Worm (Caenorhabditis elegans): ENCODE data around the gene W08G11.3.
"Not testable (repeated sequence)": the region's sequence is repeated elsewhere in the genome, so short reads cannot be mapped to it uniquely, and the experiment has no call there.

Gene W08G11.3

DNA sequence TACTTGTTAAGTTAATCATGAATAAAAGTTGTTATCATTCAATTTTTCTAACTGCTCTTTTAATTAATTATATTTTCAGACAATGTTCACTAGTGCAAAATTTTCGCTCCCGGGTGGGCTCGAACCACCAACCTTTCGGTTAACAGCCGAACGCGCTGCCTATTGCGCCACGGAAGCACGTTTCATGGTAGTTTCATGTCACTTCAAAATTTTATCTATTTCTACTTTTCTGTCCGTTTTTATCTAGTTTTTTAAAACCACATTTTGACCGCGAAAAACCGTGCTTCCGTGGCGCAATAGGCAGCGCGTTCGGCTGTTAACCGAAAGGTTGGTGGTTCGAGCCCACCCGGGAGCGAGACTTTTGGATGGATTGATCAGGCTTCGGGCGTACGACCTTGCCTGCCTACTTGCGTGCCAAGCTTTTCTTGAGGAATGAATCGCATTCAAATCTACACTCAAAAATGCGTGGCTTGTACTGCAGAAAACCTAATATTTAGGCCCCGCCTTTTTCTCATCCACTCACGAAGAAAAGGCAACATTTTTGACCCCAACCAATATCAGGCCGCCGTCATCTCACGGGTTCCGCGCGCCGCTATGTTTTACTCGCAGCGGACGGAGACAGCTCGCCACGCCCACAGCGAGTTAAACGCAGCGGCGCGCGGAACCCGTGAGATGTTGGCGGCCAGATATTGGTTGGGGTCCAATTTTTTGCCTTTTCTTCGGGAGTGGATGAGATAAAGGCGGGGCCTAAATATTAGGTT is 25.8 kb upstream of the W08G11.3 start:
- TF ChIP-seq T26A8.4 (GFP tag; IDR thresholded peaks at IDR 0.05) (0 out of 2 replicates have a peak, but pooled peaks have one; percentile 12), aha-1 (tag) (peak; percentile 92), nhr-102 (tag; optimal IDR thresholded peaks at IDR 0.05) (peak; percentile 9), lim-7 (GFP tag; IDR thresholded peaks at IDR 0.05) (peak; percentile 26; the same call in 1 of the 2 replicates), egl-43 (GFP tag; IDR thresholded peaks at IDR 0.05) (peak; percentile 63), set-16 (GFP tag; IDR thresholded peaks at IDR 0.05) (peak; percentile 66), daf-16 (tag; optimal IDR thresholded peaks at IDR 0.05) (peak; percentile 24), dve-1 (tag; optimal IDR thresholded peaks at IDR 0.05; ENCODE audit: insufficient read depth) (peak; percentile 27), dmd-6 (GFP tag; IDR thresholded peaks at IDR 0.05) (peak; percentile 43; the same call in 1 of the 2 replicates), mdt-29 (GFP tag; IDR thresholded peaks at IDR 0.05) (peak; percentile 51; the same call in 1 of the 2 replicates), hlh-11 (tag; optimal IDR thresholded peaks at IDR 0.05) (peak; percentile 10), hlh-30 (tag; optimal IDR thresholded peaks at IDR 0.05; ENCODE audit: insufficient read depth) (peak; percentile 14)
- TF ChIP-seq daf-16 (GFP tag; optimal IDR thresholded peaks at IDR 0.05), result not testable (repeated sequence)

DNA sequence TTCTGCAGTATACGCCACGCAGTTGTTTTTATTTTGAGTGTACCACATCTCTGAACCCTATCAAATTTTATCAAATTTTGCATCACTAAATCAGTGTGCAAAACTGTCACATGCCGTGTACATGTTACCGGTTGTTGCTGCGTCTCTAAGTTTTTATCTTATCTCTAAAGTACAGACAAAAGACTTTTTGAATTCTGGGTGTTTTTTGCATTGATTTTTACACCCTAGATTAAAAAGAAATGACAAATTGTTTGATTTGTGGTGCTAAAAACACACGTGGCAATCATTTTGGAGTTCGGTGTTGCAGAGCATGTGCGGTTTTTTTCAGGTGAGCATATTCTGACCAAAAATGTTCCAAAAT is 25.2 kb upstream of the W08G11.3 start, which contains the start of gene nhr-193:
nhr-193 (plus strand) TSS at position 51 of the 361 bp plus-strand sequence.
- TF ChIP-seq hlh-30 (tag; optimal IDR thresholded peaks at IDR 0.05; ENCODE audit: insufficient read depth) (peak; percentile 18), dve-1 (tag; optimal IDR thresholded peaks at IDR 0.05; ENCODE audit: insufficient read depth) (peak; percentile 61), mes-2 (tag; optimal IDR thresholded peaks at IDR 0.05; ENCODE audit: poor library complexity, severe bottlenecking) (no peak), mdl-1 (tag; optimal IDR thresholded peaks at IDR 0.05) (peak in 1 of 2 experiments; percentile 39), hlh-11 (tag; optimal IDR thresholded peaks at IDR 0.05) (peak; percentile 63), zip-11 (GFP tag; IDR thresholded peaks at IDR 0.05) (no peak), lin-29 (GFP tag; IDR thresholded peaks at IDR 0.05) (no peak), nhr-77 (tag; optimal IDR thresholded peaks at IDR 0.05) (peak; percentile 1), lir-3 (tag; optimal IDR thresholded peaks at IDR 0.05) (no peak), daf-16 (GFP tag; optimal IDR thresholded peaks at IDR 0.05) (no peak), daf-16 (tag; optimal IDR thresholded peaks at IDR 0.05) (peak; percentile 39), nhr-28 (tag; optimal IDR thresholded peaks at IDR 0.05) (peak; percentile 54), dmd-6 (GFP tag; IDR thresholded peaks at IDR 0.05) (peak; percentile 74), ceh-32 (tag; optimal IDR thresholded peaks at IDR 0.05; ENCODE audit: poor library complexity) (no peak), unc-130 (GFP tag; optimal IDR thresholded peaks at IDR 0.05) (no peak), pqm-1 (tag; optimal IDR thresholded peaks at IDR 0.05) (peak; percentile 46)

DNA sequence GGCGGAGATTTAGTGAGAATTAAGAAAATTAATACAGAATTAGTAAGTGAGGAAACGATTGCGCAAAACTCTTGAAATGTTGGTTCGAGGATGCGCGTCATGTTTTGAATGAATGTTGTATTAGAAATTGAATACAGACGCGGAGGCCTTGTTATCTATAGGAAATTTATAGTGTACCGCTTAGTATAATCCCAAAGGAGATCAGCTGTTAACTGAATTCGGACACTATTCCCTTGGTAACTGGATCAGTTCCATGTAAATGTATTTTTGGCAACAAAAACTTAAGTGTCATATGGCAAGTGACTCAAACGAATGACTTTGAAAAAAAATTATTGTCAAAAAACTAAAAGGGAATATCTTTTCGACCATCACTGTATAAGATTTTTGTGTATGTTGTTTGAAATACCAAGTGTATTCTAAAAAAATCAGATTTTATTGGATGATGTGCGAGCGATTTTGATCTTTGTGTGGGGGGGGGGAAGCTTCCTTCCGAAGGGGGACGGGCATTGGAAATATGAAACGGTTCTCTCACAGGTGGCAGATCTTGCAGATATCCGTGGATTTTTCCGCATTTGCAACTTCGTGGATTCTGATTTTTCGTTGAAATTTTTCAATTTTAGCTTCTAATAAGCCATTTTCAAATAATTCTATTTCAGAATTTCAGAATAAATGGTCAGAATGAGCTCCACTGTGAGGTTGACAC is 20.9 kb upstream of the W08G11.3 start, which contains the start of the genes W08G11.5 and W08G11.1:
W08G11.5 (minus strand) TSS at position 101 of the 703 bp plus-strand sequence.
W08G11.1 (plus strand) TSS at position 653 of the 703 bp plus-strand sequence.
- no peak for TF ChIP-seq zip-2 (tag; optimal IDR thresholded peaks at IDR 0.05)
- TF ChIP-seq aha-1 (tag), result peak; percentile 33

ce11 chrV:16350061-16350460 is 17.4 kb upstream of the W08G11.3 start:
- no peak for TF ChIP-seq tra-1 (GFP tag; IDR thresholded peaks at IDR 0.05)
- peak; percentile 60 for TF ChIP-seq aha-1 (tag)
- no peak for TF ChIP-seq T20F7.1 (GFP tag; optimal IDR thresholded peaks at IDR 0.05)
- no peak for TF ChIP-seq zip-11 (GFP tag; IDR thresholded peaks at IDR 0.05)

DNA sequence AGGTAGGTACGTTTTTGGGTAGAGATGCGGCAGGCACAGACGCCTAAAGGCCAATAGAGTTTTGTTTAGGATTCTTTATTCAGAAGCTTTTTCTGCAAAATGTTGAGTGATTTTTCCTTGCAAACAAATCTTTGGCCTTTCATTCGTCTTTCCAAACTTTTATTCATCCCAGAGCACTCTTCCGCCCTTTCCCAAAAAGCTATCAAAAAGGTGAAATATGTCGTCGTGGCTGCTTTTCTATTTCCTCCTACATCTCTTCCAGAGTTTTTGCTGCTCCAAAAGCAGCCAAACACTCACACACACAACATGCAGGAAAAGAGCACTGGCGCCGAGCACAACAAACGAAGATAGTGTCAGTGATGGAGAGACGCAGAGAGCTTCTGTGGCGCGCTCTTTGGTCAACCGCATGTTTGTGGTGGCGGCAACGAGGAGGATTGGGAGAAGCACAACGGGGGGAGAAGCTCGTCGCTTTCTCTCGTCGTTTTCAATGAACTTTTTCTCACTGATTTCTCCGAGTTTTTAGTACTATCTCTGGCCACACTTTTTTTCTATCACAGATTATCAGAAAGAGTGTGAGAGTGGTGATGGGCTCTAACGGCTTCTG is 16.6 kb upstream of the W08G11.3 start:
- TF ChIP-seq aly-2 (tag; optimal IDR thresholded peaks at IDR 0.05), result no peak
- TF ChIP-seq php-3 (GFP tag; IDR thresholded peaks at IDR 0.05), result no peak
- TF ChIP-seq F10B5.3 (tag; optimal IDR thresholded peaks at IDR 0.05), result no peak
- no peak for TF ChIP-seq ama-1 (optimal IDR thresholded peaks at IDR 0.05)
- peak; percentile 77 for TF ChIP-seq hmg-1.1 (GFP tag; IDR thresholded peaks at IDR 0.05)
- no peak for TF ChIP-seq ceh-28 (tag; optimal IDR thresholded peaks at IDR 0.05)
- no peak for TF ChIP-seq ceh-82 (tag; optimal IDR thresholded peaks at IDR 0.05)
- TF ChIP-seq T26A8.4 (GFP tag; IDR thresholded peaks at IDR 0.05), result 0 out of 2 replicates have a peak, but pooled peaks have one; percentile 13
- TF ChIP-seq nhr-76 (tag; optimal IDR thresholded peaks at IDR 0.05), result no peak
- peak; percentile 62 for TF ChIP-seq fkh-10 (GFP tag; optimal IDR thresholded peaks at IDR 0.05)
- TF ChIP-seq saeg-2 (GFP tag; IDR thresholded peaks at IDR 0.05), result no peak
- TF ChIP-seq ceh-32 (tag; optimal IDR thresholded peaks at IDR 0.05; ENCODE audit: poor library complexity), result no peak
- TF ChIP-seq D1046.2 (GFP tag; IDR thresholded peaks at IDR 0.05), result no peak
- TF ChIP-seq ztf-11 (tag; optimal IDR thresholded peaks at IDR 0.05), result no peak
- no peak for TF ChIP-seq Y48G9A.11 (GFP tag; IDR thresholded peaks at IDR 0.05)
- no peak for TF ChIP-seq snpc-1.2 (GFP tag; IDR thresholded peaks at IDR 0.05)
- peak; percentile 5 for TF ChIP-seq nhr-102 (tag; optimal IDR thresholded peaks at IDR 0.05)

Measured in whole organism, L4 larva.